Worm (Caenorhabditis elegans): ENCODE results near the gene B0035.18.
A peak's percentile ranks its signal among the peaks of the same experiment; 100 is the strongest.

The B0035.18 gene

DNA sequence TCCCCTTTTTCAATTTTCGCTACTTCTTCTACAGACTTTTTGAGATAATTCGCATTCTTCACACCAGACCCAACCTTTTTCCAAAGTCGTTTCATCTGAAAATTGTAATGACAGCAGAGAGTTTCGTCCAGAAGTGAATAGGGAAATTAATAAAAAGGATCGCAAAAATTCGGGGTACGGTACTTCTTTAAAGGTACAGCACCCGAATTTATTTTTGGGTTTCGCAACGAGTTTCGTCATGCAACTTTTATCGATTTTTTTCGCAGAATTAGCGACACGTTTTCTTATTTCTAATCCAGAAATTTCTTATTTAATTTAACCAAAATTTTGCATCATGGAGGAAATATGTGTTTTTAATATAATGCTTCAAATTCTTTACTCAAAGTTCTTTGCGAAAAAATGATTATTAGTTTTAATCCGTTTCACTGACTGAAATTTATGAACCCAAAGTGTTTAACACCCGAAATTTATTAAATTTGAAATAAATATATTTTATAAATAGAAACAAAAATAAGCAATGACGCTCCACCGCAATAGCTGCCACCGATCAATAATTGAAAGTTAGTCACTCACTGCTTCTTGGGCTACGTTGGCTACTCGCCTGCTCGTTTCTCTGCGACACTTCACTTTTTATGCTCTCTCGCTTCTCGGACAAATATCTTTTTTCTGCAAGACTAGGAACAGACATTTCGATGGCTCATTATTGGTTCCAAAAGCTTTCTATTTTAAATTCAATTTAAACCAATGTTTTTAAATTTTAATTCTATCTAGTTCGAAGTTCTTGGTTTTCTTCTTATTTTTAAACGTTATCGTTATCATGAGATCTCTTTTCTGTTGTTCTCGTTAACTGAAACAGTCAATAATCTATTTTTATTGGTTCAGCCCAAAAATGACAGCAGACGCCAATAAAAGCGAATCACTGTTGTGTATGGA lies 21.7 kb upstream of the B0035.18 start, which contains the start of the genes B0035.15 and dnj-1 (continued):
- TF ChIP-seq syd-9 (tag; optimal IDR thresholded peaks at IDR 0.05) (no peak), nhr-232 (tag; optimal IDR thresholded peaks at IDR 0.05) (no peak), ceh-45 (GFP tag; IDR thresholded peaks at IDR 0.05) (no peak), fax-1 (tag; optimal IDR thresholded peaks at IDR 0.05) (no peak), pax-1 (tag; optimal IDR thresholded peaks at IDR 0.05) (no peak), K02D7.2 (tag; optimal IDR thresholded peaks at IDR 0.05) (no peak), sox-4 (tag; optimal IDR thresholded peaks at IDR 0.05) (no peak), nfya-1 (tag; optimal IDR thresholded peaks at IDR 0.05) (peak; percentile 11)

DNA sequence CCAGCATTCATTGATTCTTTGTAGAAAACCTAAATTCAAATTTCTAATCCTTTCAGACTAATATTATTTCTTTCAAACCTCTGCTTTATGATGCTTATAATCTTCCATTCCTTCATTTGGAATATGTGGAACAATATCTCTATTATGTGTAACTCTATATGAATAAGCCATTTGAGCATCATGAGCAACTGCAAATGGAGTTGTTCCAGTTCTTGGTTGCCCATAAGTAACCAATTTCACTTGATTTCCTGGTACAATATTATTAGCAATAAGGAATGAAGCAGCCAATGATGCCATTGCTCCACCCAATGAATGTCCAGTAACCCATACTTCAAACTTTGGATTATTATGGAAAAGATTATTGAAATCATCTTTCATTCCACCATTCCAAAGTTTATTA lies 15.1 kb upstream of the B0035.18 start:
- TF ChIP-seq K09A11.1 (tag; optimal IDR thresholded peaks at IDR 0.05; ENCODE audit: insufficient read depth): no peak
- no peak for TF ChIP-seq npax-4 (tag; optimal IDR thresholded peaks at IDR 0.05)
- no peak for TF ChIP-seq mec-3 (tag; optimal IDR thresholded peaks at IDR 0.05; ENCODE audit: borderline replicate concordance)
- no peak for TF ChIP-seq ceh-34 (tag; optimal IDR thresholded peaks at IDR 0.05)
- no peak for TF ChIP-seq hlh-6 (tag; optimal IDR thresholded peaks at IDR 0.05)
- TF ChIP-seq pros-1 (tag; optimal IDR thresholded peaks at IDR 0.05): no peak
- TF ChIP-seq pha-4 (tag; optimal IDR thresholded peaks at IDR 0.05): no peak
- no peak for TF ChIP-seq ceh-22 (tag; optimal IDR thresholded peaks at IDR 0.05)
- no peak for TF ChIP-seq ttx-3 (tag; optimal IDR thresholded peaks at IDR 0.05)

DNA sequence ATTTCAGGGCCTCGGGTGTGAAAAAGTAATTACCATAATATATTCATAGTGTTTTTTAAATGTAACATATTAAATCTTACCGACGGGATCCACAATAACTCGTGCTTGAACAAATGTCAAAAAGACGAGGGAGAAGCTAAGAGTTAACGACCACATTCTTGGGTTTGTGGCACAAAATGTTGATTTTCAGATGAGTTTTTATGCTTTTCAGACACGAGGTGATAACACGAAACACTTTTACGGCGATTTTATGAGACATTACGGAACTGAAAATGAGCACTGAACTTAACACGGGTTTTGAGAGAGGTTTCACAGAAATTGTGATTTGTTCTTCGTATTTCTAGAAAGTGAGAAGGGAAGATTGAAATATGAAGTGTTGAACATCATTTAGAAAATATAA lies 13.6 kb upstream of the B0035.18 start, which contains the start of gene B0035.13:
B0035.13 (minus strand) TSS at position 173 of the 400 bp plus-strand sequence.
- TF ChIP-seq ahr-1 (tag; optimal IDR thresholded peaks at IDR 0.05) (no peak), fkh-10 (GFP tag; optimal IDR thresholded peaks at IDR 0.05) (no peak), fax-1 (tag; optimal IDR thresholded peaks at IDR 0.05) (no peak), hlh-30 (tag; optimal IDR thresholded peaks at IDR 0.05; ENCODE audit: insufficient read depth) (no peak), unc-86 (tag; optimal IDR thresholded peaks at IDR 0.05) (no peak), unc-42 (tag; optimal IDR thresholded peaks at IDR 0.05) (no peak), hlh-6 (tag; optimal IDR thresholded peaks at IDR 0.05) (no peak), ceh-22 (tag; optimal IDR thresholded peaks at IDR 0.05) (no peak), zip-5 (tag; optimal IDR thresholded peaks at IDR 0.05) (no peak), lin-11 (tag; optimal IDR thresholded peaks at IDR 0.05) (no peak), pqm-1 (tag; optimal IDR thresholded peaks at IDR 0.05) (no peak), C38D4.7 (GFP tag; optimal IDR thresholded peaks at IDR 0.05) (no peak)

DNA sequence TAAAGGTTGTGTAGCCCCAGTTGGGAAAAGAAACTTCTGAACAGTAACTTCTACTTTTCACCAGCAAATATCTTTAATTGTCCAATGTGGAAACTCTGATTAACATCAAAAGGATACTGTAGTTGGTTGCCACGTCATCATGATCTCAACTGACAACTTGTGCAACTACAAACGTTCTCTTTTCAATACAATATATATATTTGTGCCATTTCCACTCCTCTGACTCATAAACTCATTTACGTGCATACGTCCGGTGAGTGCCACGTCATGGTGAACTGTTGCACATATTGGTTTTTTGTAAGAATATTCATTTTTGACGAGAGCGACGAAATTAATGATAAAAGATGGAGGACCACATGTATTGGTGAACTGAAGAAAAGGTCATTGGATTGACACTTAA lies 12.3 kb upstream of the B0035.18 start:
- TF ChIP-seq ama-1 (optimal IDR thresholded peaks at IDR 0.05) (no peak), ceh-34 (tag; optimal IDR thresholded peaks at IDR 0.05) (no peak), hlh-6 (tag; optimal IDR thresholded peaks at IDR 0.05) (no peak), tbx-2 (tag; optimal IDR thresholded peaks at IDR 0.05) (no peak), sox-2 (GFP tag; IDR thresholded peaks at IDR 0.05) (no peak), sox-4 (tag; optimal IDR thresholded peaks at IDR 0.05) (no peak), ceh-30 (tag; optimal IDR thresholded peaks at IDR 0.05) (no peak), ztf-16 (tag; optimal IDR thresholded peaks at IDR 0.05) (no peak)

DNA sequence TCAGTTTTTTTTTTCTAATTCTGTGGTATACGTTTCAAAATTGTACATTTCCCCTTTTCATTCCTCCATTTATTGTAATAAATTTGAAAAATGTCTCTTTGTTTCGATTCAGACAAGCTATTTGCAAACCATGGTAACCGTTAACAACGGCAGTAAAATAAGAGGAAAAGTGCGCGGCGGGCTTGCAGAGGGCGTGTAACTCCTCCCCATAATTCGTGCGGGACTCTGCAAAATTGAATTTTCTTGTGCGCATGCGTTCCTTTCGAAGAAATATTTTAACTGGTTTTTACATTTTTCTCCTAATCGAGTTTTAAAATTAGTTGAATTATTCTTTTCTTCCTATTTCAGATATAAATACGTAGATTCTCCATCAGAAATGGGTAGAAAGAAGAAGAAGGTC lies 9.5 kb upstream of the B0035.18 start, which contains the start of gene znf-207:
znf-207 (plus strand) TSS at position 349 of the 400 bp plus-strand sequence.
- TF ChIP-seq hlh-15 (tag; optimal IDR thresholded peaks at IDR 0.05) (peak; percentile 12), hlh-30 (tag; optimal IDR thresholded peaks at IDR 0.05; ENCODE audit: insufficient read depth) (no peak), pros-1 (tag; optimal IDR thresholded peaks at IDR 0.05) (no peak), pqm-1 (tag; optimal IDR thresholded peaks at IDR 0.05) (no peak), ama-1 (optimal IDR thresholded peaks at IDR 0.05) (no peak), ttx-3 (tag; optimal IDR thresholded peaks at IDR 0.05) (peak; percentile 23), hlh-6 (tag; optimal IDR thresholded peaks at IDR 0.05) (no peak), unc-42 (tag; optimal IDR thresholded peaks at IDR 0.05) (peak; percentile 99), dmd-4 (tag; optimal IDR thresholded peaks at IDR 0.05; ENCODE audit: borderline replicate concordance) (peak; percentile 45), ceh-18 (tag; optimal IDR thresholded peaks at IDR 0.05) (peak; percentile 27), madf-2 (tag; optimal IDR thresholded peaks at IDR 0.05) (peak; percentile 36), nhr-232 (tag; optimal IDR thresholded peaks at IDR 0.05) (peak; percentile 45), ceh-2 (tag; optimal IDR thresholded peaks at IDR 0.05) (peak; percentile 69), ceh-14 (tag; optimal IDR thresholded peaks at IDR 0.05) (peak; percentile 90), pha-4 (tag; optimal IDR thresholded peaks at IDR 0.05) (no peak), ceh-31 (tag; optimal IDR thresholded peaks at IDR 0.05) (peak; percentile 82), ref-2 (tag; optimal IDR thresholded peaks at IDR 0.05) (peak; percentile 60), sdc-2 (tag; optimal IDR thresholded peaks at IDR 0.05) (no peak), C38D4.7 (GFP tag; optimal IDR thresholded peaks at IDR 0.05) (peak; percentile 28), fax-1 (tag; optimal IDR thresholded peaks at IDR 0.05) (peak; percentile 54), lin-11 (tag; optimal IDR thresholded peaks at IDR 0.05) (peak; percentile 18), ceh-19 (GFP tag; optimal IDR thresholded peaks at IDR 0.05) (peak; percentile 52), zip-5 (tag; optimal IDR thresholded peaks at IDR 0.05) (peak; percentile 42), lim-6 (tag; optimal IDR thresholded peaks at IDR 0.05) (peak; percentile 55)
